Fruit fly (Drosophila melanogaster): Measurements from ENCODE around the gene Sytalpha.

Gene Sytalpha

dm6 chr2L:17615471-17615870 lies 23.4 kb downstream of the Sytalpha start (continued):
- TF ChIP-seq CG11723 (GFP tag; optimal IDR thresholded peaks at IDR 0.05): no peak
- TF ChIP-seq crp (GFP tag; optimal IDR thresholded peaks at IDR 0.05): no peak
- no peak for TF ChIP-seq ase (GFP tag; IDR thresholded peaks at IDR 0.05)
- TF ChIP-seq aop (GFP tag; IDR thresholded peaks at IDR 0.05): no peak
- TF ChIP-seq pan (optimal IDR thresholded peaks at IDR 0.05): no peak
- TF ChIP-seq pan (GFP tag; optimal IDR thresholded peaks at IDR 0.05 in 1 of 2, IDR thresholded peaks at IDR 0.05 in 1 of 2): no peak
- TF ChIP-seq CG17912 (GFP tag; optimal IDR thresholded peaks at IDR 0.05): no peak
- TF ChIP-seq CG18619 (GFP tag; optimal IDR thresholded peaks at IDR 0.05): no peak
- TF ChIP-seq fd3F (GFP tag; optimal IDR thresholded peaks at IDR 0.05): no peak
- TF ChIP-seq sr (GFP tag; IDR thresholded peaks at IDR 0.05): no peak
- TF ChIP-seq crol (GFP tag; IDR thresholded peaks at IDR 0.05): no peak
- no peak for TF ChIP-seq run (tag; optimal IDR thresholded peaks at IDR 0.05)
- no peak for TF ChIP-seq CG2889 (GFP tag; IDR thresholded peaks at IDR 0.05)
- peak; percentile 36 for TF ChIP-seq CG7839 (tag; optimal IDR thresholded peaks at IDR 0.05)
- no peak for TF ChIP-seq CG15073 (GFP tag; optimal IDR thresholded peaks at IDR 0.05)
- TF ChIP-seq klu (GFP tag; IDR thresholded peaks at IDR 0.05): no peak
- no peak for TF ChIP-seq CG3726 (GFP tag; IDR thresholded peaks at IDR 0.05)
- no peak for TF ChIP-seq CG14710 (tag; optimal IDR thresholded peaks at IDR 0.05)
- TF ChIP-seq bab2 (GFP tag; optimal IDR thresholded peaks at IDR 0.05): no peak
- no peak for TF ChIP-seq CG2199 (GFP tag; IDR thresholded peaks at IDR 0.05)
- TF ChIP-seq gem (tag; optimal IDR thresholded peaks at IDR 0.05): peak; percentile 44
- TF ChIP-seq Doc2 (GFP tag; IDR thresholded peaks at IDR 0.05): no peak
- no peak for TF ChIP-seq hbn (GFP tag; IDR thresholded peaks at IDR 0.05; ENCODE audit: partially characterized antibody)
- TF ChIP-seq lmd (GFP tag; IDR thresholded peaks at IDR 0.05): 0 out of 2 replicates have a peak, but pooled peaks have one; percentile 17
- TF ChIP-seq crc (GFP tag; optimal IDR thresholded peaks at IDR 0.05): no peak
- TF ChIP-seq CG10462 (GFP tag; optimal IDR thresholded peaks at IDR 0.05): no peak
- TF ChIP-seq CG13287 (GFP tag; IDR thresholded peaks at IDR 0.05; ENCODE audit: partially characterized antibody): no peak
- no peak for TF ChIP-seq BEAF-32 (GFP tag; optimal IDR thresholded peaks at IDR 0.05)
- TF ChIP-seq Hmx (GFP tag; optimal IDR thresholded peaks at IDR 0.05): no peak
- TF ChIP-seq CG10321 (GFP tag; IDR thresholded peaks at IDR 0.05): no peak
- TF ChIP-seq CG1233 (GFP tag; optimal IDR thresholded peaks at IDR 0.05): no peak
- no peak for TF ChIP-seq CG8765 (GFP tag; IDR thresholded peaks at IDR 0.05)
- TF ChIP-seq NC2β (GFP tag; optimal IDR thresholded peaks at IDR 0.05): no peak
- no peak for TF ChIP-seq CG34422 (GFP tag; IDR thresholded peaks at IDR 0.05)
- TF ChIP-seq Oli (tag; optimal IDR thresholded peaks at IDR 0.05): peak; percentile 10
- peak; percentile 0 for TF ChIP-seq abd-A (tag; optimal IDR thresholded peaks at IDR 0.05)
- no peak for TF ChIP-seq sim (GFP tag; IDR thresholded peaks at IDR 0.05)
- TF ChIP-seq Dref (GFP tag; IDR thresholded peaks at IDR 0.05): no peak
- no peak for TF ChIP-seq Gug (GFP tag; IDR thresholded peaks at IDR 0.05)
- TF ChIP-seq slou (GFP tag; optimal IDR thresholded peaks at IDR 0.05): no peak
- no peak for TF ChIP-seq Vsx1 (GFP tag; optimal IDR thresholded peaks at IDR 0.05)
- TF ChIP-seq vfl (GFP tag; optimal IDR thresholded peaks at IDR 0.05): no peak
- no peak for TF ChIP-seq CG18262 (tag; optimal IDR thresholded peaks at IDR 0.05)
- no peak for TF ChIP-seq inv (GFP tag; IDR thresholded peaks at IDR 0.05; ENCODE audit: partially characterized antibody)
- no peak for TF ChIP-seq CG43689 (GFP tag; IDR thresholded peaks at IDR 0.05)
- no peak for TF ChIP-seq CG9437 (GFP tag; optimal IDR thresholded peaks at IDR 0.05)
- TF ChIP-seq CG8388 (GFP tag; optimal IDR thresholded peaks at IDR 0.05): no peak
- TF ChIP-seq Meics (GFP tag; optimal IDR thresholded peaks at IDR 0.05): peak; percentile 17
- TF ChIP-seq zen (tag; optimal IDR thresholded peaks at IDR 0.05): no peak
- TF ChIP-seq eyg (GFP tag; optimal IDR thresholded peaks at IDR 0.05): no peak
- TF ChIP-seq Poxn (GFP tag; IDR thresholded peaks at IDR 0.05): no peak
- TF ChIP-seq CG16779 (GFP tag; IDR thresholded peaks at IDR 0.05): no peak
- TF ChIP-seq Ets97D (GFP tag; optimal IDR thresholded peaks at IDR 0.05): no peak

Measured in whole organism, embryonic.